Worm (Caenorhabditis elegans) whole organism, late embryonic: Measurements from ENCODE around the gene lir-1.

Experiments
- F13H6.1 ChIP-seq: sonication (generic microtip); optimal IDR thresholded peaks from 2 replicates; lab custom pipeline; 2016; ENCODE audit warnings: missing genetic modification characterization, missing compliant biosample characterization
- ahr-1 ChIP-seq: sonication (generic microtip); optimal IDR thresholded peaks from 2 replicates; lab custom pipeline; 2016; ENCODE audit warnings: missing genetic modification characterization, missing compliant biosample characterization
- ceh-14 ChIP-seq: sonication (generic microtip); optimal IDR thresholded peaks from 2 replicates; lab custom pipeline; 2016; ENCODE audit warnings: missing genotype, missing genetic modification characterization, missing compliant biosample characterization
- ceh-2 ChIP-seq: sonication (generic microtip); optimal IDR thresholded peaks from 2 replicates; lab custom pipeline; 2016; ENCODE audit warnings: missing genotype, missing genetic modification characterization, missing compliant biosample characterization
- ceh-45 ChIP-seq: fragments of 200-800 bp; sonication (Bioruptor generic); IDR thresholded peaks from 2 replicates; pipeline ENCODE4 v1.3.6; 2022; ENCODE audit warnings: missing genetic modification reagents, missing genetic modification characterization, missing compliant biosample characterization
- elt-4 ChIP-seq: sonication (generic microtip); optimal IDR thresholded peaks from 2 replicates; lab custom pipeline; 2016; ENCODE audit warnings: missing genetic modification characterization, missing compliant biosample characterization
- fax-1 ChIP-seq: sonication (generic microtip); optimal IDR thresholded peaks from 2 replicates; lab custom pipeline; 2016; ENCODE audit warnings: missing genotype, missing genetic modification characterization, missing compliant biosample characterization
- nfya-1 ChIP-seq: sonication (generic microtip); optimal IDR thresholded peaks from 2 replicates; lab custom pipeline; 2017; ENCODE audit warnings: missing genetic modification characterization, mild to moderate bottlenecking, missing compliant biosample characterization, antibody characterized with exemption, moderate library complexity
- pha-4 ChIP-seq: fragments of 150-350 bp; optimal IDR thresholded peaks from 2 replicates; lab custom pipeline; 2018; ENCODE audit warnings: missing biosample characterization, missing genetic modification reagents, missing genetic modification characterization
- ref-2 ChIP-seq: sonication (generic microtip); optimal IDR thresholded peaks from 2 replicates; lab custom pipeline; 2016; ENCODE audit warnings: missing genetic modification characterization, missing compliant biosample characterization
- sox-4 ChIP-seq: sonication (generic microtip); optimal IDR thresholded peaks from 2 replicates; lab custom pipeline; 2017; ENCODE audit warnings: mild to moderate bottlenecking, missing genetic modification characterization, inconsistent platforms, missing compliant biosample characterization
- syd-9 ChIP-seq: sonication (generic microtip); optimal IDR thresholded peaks from 2 replicates; lab custom pipeline; 2016; ENCODE audit warnings: mild to moderate bottlenecking, missing genetic modification characterization, moderate library complexity, missing compliant biosample characterization
- unc-55 ChIP-seq: sonication (generic microtip); optimal IDR thresholded peaks from 2 replicates; lab custom pipeline; 2017; ENCODE audit warnings: missing biosample characterization, missing genetic modification reagents, missing genetic modification characterization
- unc-86 ChIP-seq: sonication (generic microtip); optimal IDR thresholded peaks from 2 replicates; lab custom pipeline; 2016; ENCODE audit warnings: missing genetic modification characterization, missing compliant biosample characterization

DNA sequence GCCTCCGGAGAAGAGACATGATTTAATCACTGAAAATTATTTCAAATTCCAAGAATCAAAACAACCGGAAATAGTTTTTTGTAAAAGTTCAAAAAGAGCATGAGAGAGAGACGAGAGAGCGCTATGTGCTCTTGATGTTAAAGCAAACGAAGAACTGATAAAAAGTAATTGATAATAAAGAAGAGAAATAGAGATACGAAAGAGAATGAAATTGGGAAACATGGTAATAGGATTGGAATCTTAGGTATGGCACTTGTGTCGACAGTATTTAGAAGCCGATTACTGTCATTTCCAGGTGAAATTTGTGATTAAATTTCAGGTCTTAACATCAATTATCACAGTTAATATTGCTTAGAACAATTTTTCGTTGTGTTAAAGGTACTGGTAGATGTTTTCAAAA is 22.1 kb downstream of the lir-1 start, which contains the start of gene nhx-2:
- TF ChIP-seq nfya-1 (tag; lab: Kevin White, UChicago) (no peak), elt-4 (no peak), F13H6.1 (tag; lab: Kevin White, UChicago) (no peak), unc-86 (tag; lab: Kevin White, UChicago) (no peak), ceh-45 (GFP tag; lab: Robert Waterston, UW) (no peak), ceh-14 (no peak), ceh-2 (tag; lab: Kevin White, UChicago) (no peak), fax-1 (tag; lab: Kevin White, UChicago) (no peak), ahr-1 (tag; lab: Kevin White, UChicago) (no peak), pha-4 (tag; lab: Kevin White, UChicago) (no peak), unc-55 (no peak), syd-9 (tag; lab: Kevin White, UChicago) (no peak), sox-4 (tag; lab: Kevin White, UChicago) (no peak), ref-2 (tag; lab: Kevin White, UChicago) (no peak)
